Worm (Caenorhabditis elegans): Measurements from ENCODE around the gene H34I24.2.

ce11 chrIII:2869033-2869432 lies 27.2 kb downstream of the H34I24.2 start:
- TF ChIP-seq lin-39 (tag; optimal IDR thresholded peaks at IDR 0.05) (no peak), nhr-129 (tag; optimal IDR thresholded peaks at IDR 0.05) (no peak), F13H6.1 (tag; optimal IDR thresholded peaks at IDR 0.05) (no peak), nhr-11 (tag; optimal IDR thresholded peaks at IDR 0.05) (no peak), fos-1 (tag; optimal IDR thresholded peaks at IDR 0.05) (no peak), elt-1 (tag; optimal IDR thresholded peaks at IDR 0.05) (no peak), lsy-2 (tag; optimal IDR thresholded peaks at IDR 0.05) (no peak), nhr-25 (tag; optimal IDR thresholded peaks at IDR 0.05) (no peak), unc-62 (GFP tag; optimal IDR thresholded peaks at IDR 0.05) (no peak), aly-2 (tag; optimal IDR thresholded peaks at IDR 0.05) (no peak)

Measured in whole organism, L2 larva.